Worm (Caenorhabditis elegans) whole organism, L1 larva: ENCODE results near the gene srxa-13.

ENCODE experiments used
- egl-13 ChIP-seq: sonication (generic microtip); optimal IDR thresholded peaks from 2 replicates; lab custom pipeline; 2016; ENCODE audit warnings: missing genotype, missing genetic modification reagents, missing genetic modification characterization, missing compliant biosample characterization
- pag-3 ChIP-seq: sonication (generic microtip); optimal IDR thresholded peaks from 2 replicates; lab custom pipeline; 2017; ENCODE audit warnings: missing genetic modification characterization, mild to moderate bottlenecking, missing compliant biosample characterization, antibody characterized with exemption, borderline replicate concordance; ENCODE audit not compliant: insufficient read depth
- skn-1 ChIP-seq: fragments of 150-350 bp; optimal IDR thresholded peaks from 2 replicates; lab custom pipeline; 2014; ENCODE audit warnings: missing biosample characterization, missing genetic modification characterization

- TF ChIP-seq egl-13 (tag; lab: Kevin White, UChicago) (no peak), skn-1 (tag; lab: Kevin White, UChicago) (no peak), pag-3 (tag; lab: Kevin White, UChicago) (no peak)
Measured at ce11 chrV:13926398-13926797, 3.2 kb upstream of the srxa-13 start, which contains the start of gene srxa-12.
